Worm (Caenorhabditis elegans) whole organism, early embryonic: ENCODE results near the gene C11D2.4.

Experiments
- B0310.2 ChIP-seq: sonication (generic microtip); optimal IDR thresholded peaks from 2 replicates; lab custom pipeline; 2016; ENCODE audit warnings: mild to moderate bottlenecking, missing genetic modification characterization, missing compliant biosample characterization
- F13C5.2 ChIP-seq: sonication (generic microtip); optimal IDR thresholded peaks from 2 replicates; lab custom pipeline; 2017; ENCODE audit warnings: mild to moderate bottlenecking, missing genetic modification characterization, inconsistent platforms, missing compliant biosample characterization
- aly-1 ChIP-seq: sonication (generic microtip); optimal IDR thresholded peaks from 2 replicates; lab custom pipeline; 2016; ENCODE audit warnings: missing genetic modification characterization, missing compliant biosample characterization
- ama-1 ChIP-seq: fragments of 150-350 bp; optimal IDR thresholded peaks from 2 replicates; lab custom pipeline; 2014
- ceh-13 ChIP-seq: fragments of 200-800 bp; sonication (Bioruptor generic); optimal IDR thresholded peaks from 2 replicates; lab custom pipeline; 2018; ENCODE audit warnings: mild to moderate bottlenecking, missing genetic modification characterization, missing compliant biosample characterization
- ceh-36 ChIP-seq: sonication (generic microtip); optimal IDR thresholded peaks from 2 replicates; lab custom pipeline; 2016; ENCODE audit warnings: missing genetic modification characterization, inconsistent platforms, missing compliant biosample characterization
- ets-7 ChIP-seq: sonication (generic microtip); optimal IDR thresholded peaks from 2 replicates; lab custom pipeline; 2016; ENCODE audit warnings: missing genotype, missing genetic modification characterization, missing compliant biosample characterization
- flt-1 ChIP-seq: fragments of 200-800 bp; sonication (Bioruptor generic); IDR thresholded peaks from 2 replicates; pipeline ENCODE4 v1.3.6; 2022; ENCODE audit warnings: missing genetic modification characterization, missing compliant biosample characterization
- hmbx-1 ChIP-seq: sonication (generic microtip); optimal IDR thresholded peaks from 2 replicates; lab custom pipeline; 2016; ENCODE audit warnings: mild to moderate bottlenecking, missing genetic modification characterization, missing compliant biosample characterization
- hmg-4 ChIP-seq: fragments of 200-800 bp; sonication (Bioruptor generic); optimal IDR thresholded peaks from 2 replicates; lab custom pipeline; 2018; ENCODE audit warnings: mild to moderate bottlenecking, missing genetic modification characterization, missing compliant biosample characterization
- hnd-1 ChIP-seq: sonication (generic microtip); optimal IDR thresholded peaks from 2 replicates; lab custom pipeline; 2016; ENCODE audit warnings: missing genetic modification characterization, missing compliant biosample characterization
- pes-1 ChIP-seq: fragments of 200-800 bp; sonication (Bioruptor generic); IDR thresholded peaks from 2 replicates; pipeline ENCODE4 v1.3.6; 2022; ENCODE audit warnings: missing genetic modification reagents, missing genetic modification characterization, missing compliant biosample characterization
- scrt-1 ChIP-seq: fragments of 200-800 bp; sonication (Bioruptor generic); IDR thresholded peaks from 2 replicates; pipeline ENCODE4 v1.3.6; 2022; ENCODE audit warnings: missing genetic modification characterization, missing compliant biosample characterization
- sea-1 ChIP-seq: fragments of 200-800 bp; sonication (Bioruptor generic); conservative IDR thresholded peaks from 2 replicates; pipeline ENCODE4 v1.3.6; 2022; ENCODE audit warnings: missing genetic modification characterization, missing compliant biosample characterization
- tbx-11 ChIP-seq: fragments of 200-800 bp; sonication (Bioruptor generic); IDR thresholded peaks from 2 replicates; pipeline ENCODE4 v1.3.6; 2022; ENCODE audit warnings: missing genetic modification characterization, missing compliant biosample characterization
- tbx-37 ChIP-seq: fragments of 200-800 bp; sonication (Bioruptor generic); conservative IDR thresholded peaks from 2 replicates; pipeline ENCODE4 v1.3.6; 2022; ENCODE audit warnings: missing genetic modification reagents, missing genetic modification characterization, missing compliant biosample characterization
- tra-4 ChIP-seq: sonication (generic microtip); optimal IDR thresholded peaks from 2 replicates; lab custom pipeline; 2017; ENCODE audit warnings: missing genetic modification characterization, missing compliant biosample characterization

Gene C11D2.4

ce11 chrIV:6177383-6177782 is 20.6 kb upstream of the C11D2.4 start:
- TF ChIP-seq tbx-11 (GFP tag; lab: Robert Waterston, UW) (no peak), ceh-13 (GFP tag; lab: Kevin White, UChicago) (no peak), ets-7 (tag; lab: Kevin White, UChicago) (no peak), sea-1 (GFP tag; lab: Robert Waterston, UW) (no peak), hmg-4 (GFP tag; lab: Kevin White, UChicago) (no peak), tbx-37 (GFP tag; lab: Robert Waterston, UW) (no peak), ama-1 (lab: Kevin White, UChicago) (no peak), B0310.2 (tag; lab: Kevin White, UChicago) (no peak), scrt-1 (no peak), F13C5.2 (tag; lab: Kevin White, UChicago) (no peak), hmbx-1 (tag; lab: Kevin White, UChicago) (no peak), pes-1 (GFP tag; lab: Robert Waterston, UW) (no peak), aly-1 (tag; lab: Kevin White, UChicago) (no peak), hnd-1 (tag; lab: Kevin White, UChicago) (no peak), flt-1 (GFP tag; lab: Robert Waterston, UW) (no peak), ceh-36 (tag; lab: Kevin White, UChicago) (no peak), tra-4 (tag; lab: Kevin White, UChicago) (no peak)

ce11 chrIV:6172959-6173358 is 16.2 kb upstream of the C11D2.4 start:
- TF ChIP-seq F13C5.2 (tag; lab: Kevin White, UChicago) (no peak), tra-4 (tag; lab: Kevin White, UChicago) (no peak), B0310.2 (tag; lab: Kevin White, UChicago) (no peak), hnd-1 (tag; lab: Kevin White, UChicago) (no peak), hmbx-1 (tag; lab: Kevin White, UChicago) (no peak), tbx-11 (GFP tag; lab: Robert Waterston, UW) (no peak)

ce11 chrIV:6165787-6166186 is 9.0 kb upstream of the C11D2.4 start:
- no peak for TF ChIP-seq F13C5.2 (tag; lab: Kevin White, UChicago)
- no peak for TF ChIP-seq tbx-11 (GFP tag; lab: Robert Waterston, UW)
- TF ChIP-seq aly-1 (tag; lab: Kevin White, UChicago): no peak
- TF ChIP-seq tbx-37 (GFP tag; lab: Robert Waterston, UW): no peak
- no peak for TF ChIP-seq pes-1 (GFP tag; lab: Robert Waterston, UW)
- TF ChIP-seq scrt-1: no peak
- TF ChIP-seq hnd-1 (tag; lab: Kevin White, UChicago): no peak
- TF ChIP-seq flt-1 (GFP tag; lab: Robert Waterston, UW): no peak
- TF ChIP-seq ceh-13 (GFP tag; lab: Kevin White, UChicago): no peak
- TF ChIP-seq ets-7 (tag; lab: Kevin White, UChicago): no peak
- no peak for TF ChIP-seq hmbx-1 (tag; lab: Kevin White, UChicago)
- no peak for TF ChIP-seq tra-4 (tag; lab: Kevin White, UChicago)
- no peak for TF ChIP-seq ama-1 (lab: Kevin White, UChicago)
- no peak for TF ChIP-seq ceh-36 (tag; lab: Kevin White, UChicago)

ce11 chrIV:6159616-6160015 is 2.9 kb upstream of the C11D2.4 start:
- TF ChIP-seq tra-4 (tag; lab: Kevin White, UChicago): no peak
- no peak for TF ChIP-seq B0310.2 (tag; lab: Kevin White, UChicago)
- no peak for TF ChIP-seq hmg-4 (GFP tag; lab: Kevin White, UChicago)
- no peak for TF ChIP-seq ets-7 (tag; lab: Kevin White, UChicago)

- TF ChIP-seq scrt-1 (no peak), flt-1 (GFP tag; lab: Robert Waterston, UW) (no peak), tra-4 (tag; lab: Kevin White, UChicago) (no peak), hnd-1 (tag; lab: Kevin White, UChicago) (no peak), tbx-11 (GFP tag; lab: Robert Waterston, UW) (no peak), sea-1 (GFP tag; lab: Robert Waterston, UW) (no peak), ama-1 (lab: Kevin White, UChicago) (no peak), ceh-13 (GFP tag; lab: Kevin White, UChicago) (no peak), aly-1 (tag; lab: Kevin White, UChicago) (no peak)
Observed at ce11 chrIV:6155296-6155695, 1.5 kb downstream of the C11D2.4 start, which contains the start of gene C11D2.7. Gene C11D2.7, minus strand, starts transcription at chrIV:6155396.

- TF ChIP-seq sea-1 (GFP tag; lab: Robert Waterston, UW): no peak
- no peak for TF ChIP-seq hmg-4 (GFP tag; lab: Kevin White, UChicago)
- TF ChIP-seq ets-7 (tag; lab: Kevin White, UChicago): no peak
- TF ChIP-seq tra-4 (tag; lab: Kevin White, UChicago): no peak
- no peak for TF ChIP-seq ceh-13 (GFP tag; lab: Kevin White, UChicago)
- TF ChIP-seq B0310.2 (tag; lab: Kevin White, UChicago): no peak
- no peak for TF ChIP-seq F13C5.2 (tag; lab: Kevin White, UChicago)
- no peak for TF ChIP-seq scrt-1
- no peak for TF ChIP-seq tbx-11 (GFP tag; lab: Robert Waterston, UW)
- no peak for TF ChIP-seq flt-1 (GFP tag; lab: Robert Waterston, UW)
- no peak for TF ChIP-seq pes-1 (GFP tag; lab: Robert Waterston, UW)
- no peak for TF ChIP-seq hmbx-1 (tag; lab: Kevin White, UChicago)
- TF ChIP-seq ama-1 (lab: Kevin White, UChicago): no peak
Observed at ce11 chrIV:6151513-6151912, 5.2 kb downstream of the C11D2.4 start, which contains the start of gene C11D2.3. Gene C11D2.3, plus strand, starts transcription at chrIV:6151813.

ce11 chrIV:6149359-6149758 is 7.4 kb downstream of the C11D2.4 start:
- TF ChIP-seq tbx-11 (GFP tag; lab: Robert Waterston, UW) (no peak), scrt-1 (no peak), tbx-37 (GFP tag; lab: Robert Waterston, UW) (no peak), F13C5.2 (tag; lab: Kevin White, UChicago) (no peak), pes-1 (GFP tag; lab: Robert Waterston, UW) (no peak)
